Worm (Caenorhabditis elegans) whole organism, L3 larva: ENCODE data around the gene ZK1010.8.

ENCODE experiments used
- R02D3.7 ChIP-seq: fragments of 150-350 bp; optimal IDR thresholded peaks from 2 replicates; lab custom pipeline; 2014; ENCODE audit warnings: missing biosample characterization, missing genetic modification characterization
- ZK546.5 ChIP-seq: sonication (generic microtip); optimal IDR thresholded peaks from 2 replicates; lab custom pipeline; 2017; ENCODE audit warnings: missing biosample characterization, missing genetic modification characterization
- aly-2 ChIP-seq: fragments of 150-350 bp; optimal IDR thresholded peaks from 2 replicates; lab custom pipeline; 2014; ENCODE audit warnings: missing biosample characterization, missing genetic modification characterization
- ceh-28 ChIP-seq: fragments of 150-350 bp; optimal IDR thresholded peaks from 2 replicates; lab custom pipeline; 2014; ENCODE audit warnings: missing biosample characterization, missing genetic modification reagents, missing genetic modification characterization
- ceh-82 ChIP-seq: fragments of 150-350 bp; optimal IDR thresholded peaks from 2 replicates; lab custom pipeline; 2014; ENCODE audit warnings: missing biosample characterization, missing genetic modification characterization
- ceh-9 ChIP-seq: sonication (generic microtip); optimal IDR thresholded peaks from 2 replicates; lab custom pipeline; 2018; ENCODE audit warnings: missing biosample characterization, missing genetic modification characterization
- daf-12 ChIP-seq: fragments of 150-350 bp; optimal IDR thresholded peaks from 2 replicates; lab custom pipeline; 2014; ENCODE audit warnings: missing biosample characterization, missing genetic modification reagents, missing genetic modification characterization
- egl-27 ChIP-seq: sonication (generic microtip); optimal IDR thresholded peaks from 4 replicates; lab custom pipeline; 2017; ENCODE audit warnings: missing biosample characterization, missing genetic modification reagents, missing genetic modification characterization
- elt-1 ChIP-seq: fragments of 150-350 bp; optimal IDR thresholded peaks from 2 replicates; lab custom pipeline; 2014; ENCODE audit warnings: missing biosample characterization, missing genetic modification characterization
- elt-2 ChIP-seq: sonication (generic microtip); optimal IDR thresholded peaks from 2 replicates; lab custom pipeline; 2016; ENCODE audit warnings: missing genetic modification reagents, mild to moderate bottlenecking, missing genetic modification characterization, missing compliant biosample characterization
- elt-3 ChIP-seq, 3 experiments: fragments of 150-350 bp in 1 of 3; sonication (generic microtip) in 2 of 3; optimal IDR thresholded peaks; 2 replicates in 2 of 3; 4 replicates in 1 of 3; lab custom pipeline; 2014 to 2017; ENCODE audit warnings: missing biosample characterization in 3 of 3, missing genetic modification characterization in 3 of 3
- eor-1 ChIP-seq, 2 experiments: fragments of 150-350 bp; optimal IDR thresholded peaks; 2 replicates each; lab custom pipeline; 2014 to 2018; ENCODE audit warnings: missing biosample characterization in 2 of 2, missing genetic modification characterization in 2 of 2
- fkh-2 ChIP-seq: fragments of 150-350 bp; optimal IDR thresholded peaks from 2 replicates; lab custom pipeline; 2014; ENCODE audit warnings: missing biosample characterization, missing genetic modification reagents, missing genetic modification characterization
- hmg-11 ChIP-seq: sonication (generic microtip); optimal IDR thresholded peaks from 2 replicates; lab custom pipeline; 2016; ENCODE audit warnings: missing genetic modification characterization, missing compliant biosample characterization
- jun-1 ChIP-seq: fragments of 150-350 bp; optimal IDR thresholded peaks from 2 replicates; lab custom pipeline; 2014; ENCODE audit warnings: missing biosample characterization, missing genetic modification reagents, missing genetic modification characterization
- lin-15B ChIP-seq: fragments of 150-350 bp; optimal IDR thresholded peaks from 2 replicates; lab custom pipeline; 2014; ENCODE audit warnings: missing biosample characterization, missing genetic modification characterization
- lin-39 ChIP-seq: fragments of 150-350 bp; optimal IDR thresholded peaks from 2 replicates; lab custom pipeline; 2018; ENCODE audit warnings: missing biosample characterization, missing genetic modification reagents, missing genetic modification characterization
- lsy-12 ChIP-seq: sonication (generic microtip); optimal IDR thresholded peaks from 2 replicates; lab custom pipeline; 2016; ENCODE audit warnings: mild to moderate bottlenecking, missing genetic modification characterization, missing compliant biosample characterization
- mdl-1 ChIP-seq: fragments of 150-350 bp; optimal IDR thresholded peaks from 2 replicates; lab custom pipeline; 2014; ENCODE audit warnings: missing biosample characterization, missing genetic modification characterization
- mml-1 ChIP-seq: fragments of 150-350 bp; sonication (generic microtip); optimal IDR thresholded peaks from 3 replicates; lab custom pipeline; 2014; ENCODE audit warnings: missing biosample characterization, missing genetic modification characterization
- nfya-1 ChIP-seq: sonication (generic microtip); optimal IDR thresholded peaks from 2 replicates; lab custom pipeline; 2017; ENCODE audit warnings: missing genetic modification characterization, mild to moderate bottlenecking, missing compliant biosample characterization, antibody characterized with exemption, moderate library complexity; ENCODE audit not compliant: insufficient read depth
- nhr-11 ChIP-seq: fragments of 150-350 bp; optimal IDR thresholded peaks from 2 replicates; lab custom pipeline; 2014; ENCODE audit warnings: missing biosample characterization, missing genetic modification characterization
- nhr-237 ChIP-seq: fragments of 150-350 bp; optimal IDR thresholded peaks from 2 replicates; lab custom pipeline; 2014; ENCODE audit warnings: missing biosample characterization, missing genetic modification characterization
- nhr-25 ChIP-seq: sonication (generic microtip); optimal IDR thresholded peaks from 2 replicates; lab custom pipeline; 2017; ENCODE audit warnings: missing biosample characterization, missing genetic modification characterization
- nhr-28 ChIP-seq: fragments of 150-350 bp; optimal IDR thresholded peaks from 2 replicates; lab custom pipeline; 2014; ENCODE audit warnings: missing biosample characterization, missing genetic modification characterization
- nhr-43 ChIP-seq: sonication (generic microtip); optimal IDR thresholded peaks from 2 replicates; lab custom pipeline; 2016; ENCODE audit warnings: mild to moderate bottlenecking, missing genetic modification characterization, missing compliant biosample characterization; ENCODE audit not compliant: poor library complexity, severe bottlenecking
- nhr-67 ChIP-seq: fragments of 150-350 bp; optimal IDR thresholded peaks from 2 replicates; lab custom pipeline; 2014; ENCODE audit warnings: missing biosample characterization, missing genetic modification characterization
- nhr-76 ChIP-seq: fragments of 150-350 bp; sonication (generic microtip); optimal IDR thresholded peaks from 5 replicates; lab custom pipeline; 2014; ENCODE audit warnings: missing biosample characterization, missing genetic modification characterization
- nhr-77 ChIP-seq: fragments of 150-350 bp; optimal IDR thresholded peaks from 2 replicates; lab custom pipeline; 2014; ENCODE audit warnings: missing biosample characterization, missing genetic modification characterization
- pqm-1 ChIP-seq: fragments of 150-350 bp; optimal IDR thresholded peaks from 2 replicates; lab custom pipeline; 2017; ENCODE audit warnings: missing biosample characterization, missing genetic modification characterization, inconsistent platforms
- sea-2 ChIP-seq: fragments of 150-350 bp; sonication (generic microtip); optimal IDR thresholded peaks from 4 replicates; lab custom pipeline; 2014; ENCODE audit warnings: missing biosample characterization, missing genetic modification reagents, missing genetic modification characterization
- skn-1 ChIP-seq: fragments of 150-350 bp; optimal IDR thresholded peaks from 2 replicates; lab custom pipeline; 2014; ENCODE audit warnings: missing biosample characterization, missing genetic modification characterization
- snpc-4 ChIP-seq: fragments of 150-350 bp; optimal IDR thresholded peaks from 2 replicates; lab custom pipeline; 2014; ENCODE audit warnings: missing biosample characterization, missing genetic modification characterization
- tbx-2 ChIP-seq: sonication (generic microtip); optimal IDR thresholded peaks from 2 replicates; lab custom pipeline; 2016; ENCODE audit warnings: mild to moderate bottlenecking, missing genetic modification characterization, missing compliant biosample characterization
- unc-39 ChIP-seq: sonication (generic microtip); optimal IDR thresholded peaks from 4 replicates; lab custom pipeline; 2017; ENCODE audit warnings: missing biosample characterization, missing genetic modification characterization
- zag-1 ChIP-seq: fragments of 150-350 bp; optimal IDR thresholded peaks from 2 replicates; lab custom pipeline; 2014; ENCODE audit warnings: missing biosample characterization, missing genetic modification characterization
- ztf-11 ChIP-seq: fragments of 150-350 bp; optimal IDR thresholded peaks from 2 replicates; lab custom pipeline; 2014; ENCODE audit warnings: missing biosample characterization, missing genetic modification characterization
- ztf-4 ChIP-seq: fragments of 150-350 bp; optimal IDR thresholded peaks from 2 replicates; lab custom pipeline; 2014; ENCODE audit warnings: missing biosample characterization, missing genetic modification characterization

ZK1010.8 gene

DNA sequence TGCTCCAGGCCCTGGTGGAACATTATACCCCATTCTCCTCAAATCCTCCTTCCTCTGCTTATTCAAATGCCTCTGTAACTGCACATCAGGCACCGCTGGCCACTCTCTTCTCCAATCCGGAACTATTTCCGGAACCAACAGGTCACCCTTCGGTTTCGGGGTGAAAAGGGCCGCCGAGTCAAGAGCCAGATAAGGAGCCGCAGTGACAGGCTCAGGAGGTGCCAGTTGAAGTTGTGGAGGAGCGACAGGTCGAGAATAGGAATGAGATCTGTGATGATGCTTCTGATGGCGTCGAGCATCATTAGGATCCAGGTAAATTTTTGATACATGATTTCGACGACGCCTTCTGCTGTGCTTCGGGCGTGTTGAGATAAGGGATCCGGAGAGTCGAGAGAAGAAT is 2.2 kb downstream of the ZK1010.8 start:
- TF ChIP-seq sea-2 (no peak), nhr-76 (no peak), ztf-11 (no peak), lin-15B (no peak), nhr-77 (tag; lab: Kevin White, UChicago) (no peak), ztf-4 (tag; lab: Kevin White, UChicago) (no peak)
- TF ChIP-seq, all 47 proteins: peak for 0

DNA sequence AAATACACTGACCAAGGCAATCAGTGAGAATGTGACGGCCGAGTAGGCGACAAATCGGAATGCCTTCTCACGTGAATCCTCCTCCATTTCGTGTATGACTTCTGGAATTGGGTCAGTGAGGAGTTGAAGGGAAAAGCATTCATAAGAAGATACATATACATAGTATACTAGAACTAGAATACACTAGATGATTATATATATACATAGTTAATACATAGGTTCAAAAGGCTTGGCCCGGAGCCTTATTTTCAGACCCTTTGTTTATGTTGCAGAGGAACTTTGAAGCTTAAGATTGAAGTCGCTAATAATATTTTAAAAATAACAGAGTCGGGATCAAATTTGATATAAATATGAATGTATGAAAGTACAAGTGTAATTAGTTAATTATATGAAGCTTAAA is 6.9 kb downstream of the ZK1010.8 start, which contains the start of gene col-97:
Gene col-97 (minus strand): TSS at position 101 of the 400 bp plus-strand sequence.
- no peak for TF ChIP-seq ceh-28 (tag; lab: Kevin White, UChicago)
- no peak for TF ChIP-seq nhr-77 (tag; lab: Kevin White, UChicago)
- no peak for TF ChIP-seq tbx-2 (tag; lab: Kevin White, UChicago)
- TF ChIP-seq skn-1, result no peak
- TF ChIP-seq mml-1 (tag; lab: Kevin White, UChicago), result no peak
- TF ChIP-seq lin-15B, result no peak
- TF ChIP-seq, all 47 proteins: peak for 0

DNA sequence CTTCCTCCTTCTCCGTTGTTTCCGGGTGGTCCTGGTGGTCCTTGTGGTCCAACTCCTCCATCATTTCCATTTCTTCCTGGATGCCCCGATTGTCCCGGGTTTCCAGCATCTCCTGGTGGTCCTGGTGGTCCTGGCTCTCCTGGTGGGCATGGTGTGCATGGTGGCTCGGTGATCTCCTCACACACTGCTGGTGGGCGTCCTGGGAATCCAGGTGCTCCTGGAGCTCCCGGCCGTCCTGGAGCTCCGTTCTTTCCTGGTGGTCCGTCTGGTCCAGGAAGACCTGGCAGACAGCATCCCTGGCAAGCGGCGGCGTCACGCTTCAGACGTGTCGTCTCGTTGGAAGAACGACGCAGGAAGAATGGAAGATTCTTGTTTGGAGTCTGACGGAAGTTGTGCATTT is 7.4 kb downstream of the ZK1010.8 start:
- no peak for TF ChIP-seq lsy-12 (tag; lab: Kevin White, UChicago)
- no peak for TF ChIP-seq egl-27 (tag; lab: Kevin White, UChicago)
- TF ChIP-seq fkh-2 (tag; lab: Kevin White, UChicago), result no peak
- no peak for TF ChIP-seq elt-3 (tag; optimal IDR thresholded peaks at IDR 0.05; lab: Kevin White, UChicago)
- TF ChIP-seq eor-1 (tag; optimal IDR thresholded peaks at IDR 0.05; lab: Kevin White, UChicago), result no peak
- TF ChIP-seq ztf-4 (tag; lab: Kevin White, UChicago), result no peak
- no peak for TF ChIP-seq zag-1
- TF ChIP-seq nhr-67 (tag; lab: Kevin White, UChicago), result no peak
- TF ChIP-seq nhr-237 (tag; lab: Kevin White, UChicago), result no peak
- TF ChIP-seq R02D3.7 (tag; lab: Kevin White, UChicago), result no peak
- no peak for TF ChIP-seq snpc-4
- TF ChIP-seq aly-2 (tag; lab: Kevin White, UChicago), result no peak
- no peak for TF ChIP-seq elt-2
- TF ChIP-seq mml-1 (tag; lab: Kevin White, UChicago), result no peak
- no peak for TF ChIP-seq hmg-11
- no peak for TF ChIP-seq skn-1
- TF ChIP-seq, all 47 proteins: peak for 0

DNA sequence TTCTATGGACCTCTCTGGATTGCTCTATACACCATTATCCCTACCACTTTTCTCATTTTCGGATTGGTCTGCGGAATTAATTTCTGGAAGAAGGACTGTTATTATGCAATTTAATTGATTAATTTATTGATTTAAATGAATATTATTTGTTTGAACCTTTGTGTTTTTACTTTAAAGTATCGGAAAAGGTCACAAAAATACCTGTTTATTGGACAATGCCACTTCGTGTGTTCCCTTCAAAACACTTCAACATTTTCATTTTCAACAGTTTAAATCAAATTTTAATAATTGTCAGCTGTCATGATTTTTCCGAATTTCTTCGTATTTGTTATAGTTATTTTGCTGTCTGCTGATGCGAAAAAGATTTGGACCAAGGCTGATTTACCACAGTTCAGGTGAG is 9.5 kb downstream of the ZK1010.8 start, which contains the start of gene ZK1010.12:
Gene ZK1010.12 (plus strand): TSS at position 301 of the 400 bp plus-strand sequence.
- TF ChIP-seq ceh-82 (tag; lab: Kevin White, UChicago) (no peak), elt-1 (tag; lab: Kevin White, UChicago) (no peak)

DNA sequence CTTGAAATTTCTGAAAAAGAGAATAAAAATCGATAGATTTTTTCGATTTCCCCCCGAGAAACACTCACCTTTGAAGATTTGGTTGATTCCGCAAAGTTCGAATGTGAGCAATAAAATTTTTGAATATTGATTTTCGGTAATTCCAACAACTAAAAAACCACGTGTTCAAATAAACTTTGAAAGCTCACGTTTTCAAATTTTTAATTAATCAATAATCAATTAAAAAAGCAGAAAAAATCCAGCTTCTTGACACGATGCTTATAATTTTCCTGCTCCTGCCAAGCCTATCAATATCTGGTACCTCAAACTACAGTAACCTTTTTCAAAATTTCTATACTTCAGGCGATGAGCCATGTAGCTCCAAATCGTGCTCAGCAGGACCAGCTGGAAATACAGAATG is 13.1 kb downstream of the ZK1010.8 start, which contains the start of gene ZK1010.5:
Gene ZK1010.5 (minus strand): TSS at position 101 of the 400 bp plus-strand sequence.
- TF ChIP-seq daf-12 (tag; lab: Kevin White, UChicago) (no peak), nhr-67 (tag; lab: Kevin White, UChicago) (no peak), mdl-1 (tag; lab: Kevin White, UChicago) (no peak), nhr-77 (tag; lab: Kevin White, UChicago) (no peak), pqm-1 (no peak), ZK546.5 (no peak), ceh-82 (tag; lab: Kevin White, UChicago) (no peak), nhr-28 (tag; lab: Kevin White, UChicago) (no peak), lin-39 (tag; lab: Kevin White, UChicago) (no peak), elt-2 (no peak), nhr-25 (no peak), ceh-28 (tag; lab: Kevin White, UChicago) (no peak), nhr-43 (tag; lab: Kevin White, UChicago) (no peak)

DNA sequence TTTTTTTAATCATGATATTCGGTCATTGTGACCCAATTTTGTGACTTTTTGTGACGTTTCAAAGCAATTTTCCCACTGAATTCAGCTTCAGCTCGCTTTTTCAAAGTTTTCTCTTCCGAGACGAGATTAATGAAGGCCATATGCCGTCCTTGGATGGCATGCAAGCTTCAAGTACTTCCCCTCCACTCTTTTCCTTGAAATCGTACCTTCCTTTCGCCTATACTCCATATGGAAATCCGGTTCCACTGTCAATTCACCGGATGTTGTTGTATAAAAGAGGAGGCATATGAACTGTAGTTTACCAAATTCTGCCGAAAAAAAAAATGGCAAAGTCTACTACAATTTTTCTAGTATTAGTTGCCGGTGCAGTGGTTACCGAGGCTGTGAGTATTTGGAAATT is 19.7 kb downstream of the ZK1010.8 start, which contains the start of gene ZK1010.4:
Gene ZK1010.4 (plus strand): TSS at position 301 of the 400 bp plus-strand sequence.
- TF ChIP-seq nhr-11 (tag; lab: Kevin White, UChicago) (no peak), unc-39 (tag; lab: Kevin White, UChicago) (no peak), ztf-4 (tag; lab: Kevin White, UChicago) (no peak), ceh-82 (tag; lab: Kevin White, UChicago) (no peak), nhr-25 (no peak), hmg-11 (no peak), nfya-1 (tag; lab: Kevin White, UChicago) (no peak), lin-39 (tag; lab: Kevin White, UChicago) (no peak), snpc-4 (no peak), elt-2 (no peak), mdl-1 (tag; lab: Kevin White, UChicago) (no peak), ceh-9 (tag; lab: Kevin White, UChicago) (no peak), ZK546.5 (no peak), nhr-237 (tag; lab: Kevin White, UChicago) (no peak), nhr-76 (no peak), elt-1 (tag; lab: Kevin White, UChicago) (no peak), tbx-2 (tag; lab: Kevin White, UChicago) (no peak), jun-1 (no peak), fkh-2 (tag; lab: Kevin White, UChicago) (no peak)
